Fruit fly (Drosophila melanogaster) whole organism, embryonic: ENCODE measurements around the gene Cdc42.

Experiments used
- Ada2b ChIP-seq: fragments of 200-800 bp; sonication (Bioruptor generic); IDR thresholded peaks from 2 replicates; pipeline ENCODE4 v1.3.6; 2022; ENCODE audit warnings: missing biosample characterization, missing genetic modification characterization
- Adf1 ChIP-seq: fragments of 200-800 bp; sonication (Bioruptor generic); IDR thresholded peaks from 2 replicates; pipeline ENCODE4 v1.3.6; 2022; ENCODE audit warnings: missing biosample characterization, missing genetic modification characterization
- B-H2 ChIP-seq: fragments of 200-800 bp; sonication (Bioruptor generic); optimal IDR thresholded peaks from 2 replicates; lab custom pipeline; 2018; ENCODE audit warnings: missing biosample characterization, mild to moderate bottlenecking, missing genetic modification characterization
- CG10321 ChIP-seq: fragments of 200-800 bp; sonication (Bioruptor generic); IDR thresholded peaks from 2 replicates; pipeline ENCODE4 v1.3.6; 2022; ENCODE audit warnings: missing biosample characterization, missing genetic modification characterization
- CG10366 ChIP-seq: fragments of 200-800 bp; sonication (Bioruptor generic); IDR thresholded peaks from 2 replicates; pipeline ENCODE4 v1.3.6; 2022; ENCODE audit warnings: missing biosample characterization, missing genetic modification characterization
- CG10462 ChIP-seq: fragments of 200-800 bp; sonication (Bioruptor generic); optimal IDR thresholded peaks from 2 replicates; lab custom pipeline; 2016; ENCODE audit warnings: missing biosample characterization, missing genetic modification characterization
- CG10979 ChIP-seq: fragments of 200-800 bp; sonication (Bioruptor generic); optimal IDR thresholded peaks from 2 replicates; lab custom pipeline; 2018; ENCODE audit warnings: missing biosample characterization, mild to moderate bottlenecking, missing genetic modification characterization, moderate library complexity
- CG11695 ChIP-seq: fragments of 200-800 bp; sonication (Bioruptor generic); IDR thresholded peaks from 3 replicates; pipeline ENCODE4 v1.3.6; 2022; ENCODE audit warnings: missing biosample characterization, missing genetic modification characterization
- CG12391 ChIP-seq: fragments of 200-800 bp; sonication (Bioruptor generic); optimal IDR thresholded peaks from 3 replicates; lab custom pipeline; 2018; ENCODE audit warnings: missing biosample characterization, mild to moderate bottlenecking, missing genetic modification characterization, moderate library complexity
- CG13624 ChIP-seq: fragments of 200-800 bp; sonication (Bioruptor generic); optimal IDR thresholded peaks from 2 replicates; lab custom pipeline; 2016; ENCODE audit warnings: missing biosample characterization, missing genetic modification characterization
- CG13894 ChIP-seq: fragments of 200-800 bp; sonication (Bioruptor generic); optimal IDR thresholded peaks from 3 replicates; lab custom pipeline; 2018; ENCODE audit warnings: missing biosample characterization, mild to moderate bottlenecking, missing genetic modification characterization, moderate library complexity
- CG2875 ChIP-seq: fragments of 200-800 bp; sonication (Bioruptor generic); optimal IDR thresholded peaks from 2 replicates; lab custom pipeline; 2017; ENCODE audit warnings: missing biosample characterization, mild to moderate bottlenecking, missing genetic modification characterization, missing genetic modification reagents
- CG30020 ChIP-seq: fragments of 200-800 bp; optimal IDR thresholded peaks from 2 replicates; lab custom pipeline; 2019; ENCODE audit warnings: missing biosample characterization, mild to moderate bottlenecking, missing genetic modification characterization, moderate library complexity
- CG33557 ChIP-seq: fragments of 200-800 bp; sonication (Bioruptor generic); optimal IDR thresholded peaks from 2 replicates; lab custom pipeline; 2019; ENCODE audit warnings: missing biosample characterization, mild to moderate bottlenecking, missing genetic modification characterization, moderate library complexity
- CG34224 ChIP-seq: fragments of 200-800 bp; sonication (Bioruptor generic); IDR thresholded peaks from 3 replicates; pipeline ENCODE4 v1.3.6; 2022; ENCODE audit warnings: missing biosample characterization, missing genetic modification characterization; ENCODE audit not compliant: partially characterized antibody
- CG3847 ChIP-seq: fragments of 200-800 bp; sonication (Bioruptor generic); IDR thresholded peaks from 2 replicates; pipeline ENCODE4 v1.3.6; 2022; ENCODE audit warnings: missing biosample characterization, missing genetic modification characterization
- CG4328 ChIP-seq: fragments of 200-800 bp; sonication (Bioruptor generic); optimal IDR thresholded peaks from 3 replicates; lab custom pipeline; 2017; ENCODE audit warnings: missing biosample characterization, missing genetic modification reagents, missing genetic modification characterization
- CG4730 ChIP-seq: fragments of 200-800 bp; sonication (Bioruptor generic); IDR thresholded peaks from 2 replicates; pipeline ENCODE4 v1.3.6; 2022; ENCODE audit warnings: missing biosample characterization, missing genetic modification characterization
- CG6175 ChIP-seq: fragments of 200-800 bp; sonication (Bioruptor generic); IDR thresholded peaks from 3 replicates; pipeline ENCODE4 v1.3.6; 2022; ENCODE audit warnings: missing biosample characterization, missing genetic modification characterization
- CG6272 ChIP-seq: fragments of 200-800 bp; sonication (Bioruptor generic); IDR thresholded peaks from 2 replicates; pipeline ENCODE4 v1.3.6; 2022; ENCODE audit warnings: missing biosample characterization, missing genetic modification characterization
- CG9609 ChIP-seq: fragments of 200-800 bp; sonication (Bioruptor generic); optimal IDR thresholded peaks from 3 replicates; lab custom pipeline; 2016; ENCODE audit warnings: missing biosample characterization, missing genetic modification characterization
- Dfd ChIP-seq, 2 experiments: fragments of >200 bp; optimal IDR thresholded peaks; 2 replicates each; lab custom pipeline; 2017; ENCODE audit warnings: missing biosample characterization in 2 of 2, missing genetic modification characterization in 2 of 2
- Dip2 ChIP-seq: fragments of 200-800 bp; sonication (Bioruptor generic); IDR thresholded peaks from 2 replicates; pipeline ENCODE4 v1.3.6; 2022; ENCODE audit warnings: missing biosample characterization, missing genetic modification characterization
- HLHmδ ChIP-seq: fragments of 200-800 bp; sonication (Bioruptor generic); optimal IDR thresholded peaks from 2 replicates; lab custom pipeline; 2018; ENCODE audit warnings: missing biosample characterization, mild to moderate bottlenecking, missing genetic modification characterization, moderate library complexity
- Hmr ChIP-seq: fragments of 200-800 bp; sonication (Bioruptor generic); optimal IDR thresholded peaks from 3 replicates; lab custom pipeline; 2017; ENCODE audit warnings: mild to moderate bottlenecking, missing biosample characterization, missing genetic modification reagents, missing genetic modification characterization
- MTF-1 ChIP-seq: fragments of 200-800 bp; sonication (Bioruptor generic); optimal IDR thresholded peaks from 2 replicates; lab custom pipeline; 2018; ENCODE audit warnings: missing biosample characterization, mild to moderate bottlenecking, missing genetic modification characterization, borderline replicate concordance
- Rx ChIP-seq: fragments of 200-800 bp; sonication (Bioruptor generic); IDR thresholded peaks from 2 replicates; pipeline ENCODE4 v1.3.6; 2022; ENCODE audit warnings: missing biosample characterization, missing genetic modification characterization
- Side ChIP-seq: fragments of 200-800 bp; sonication (Bioruptor generic); optimal IDR thresholded peaks from 2 replicates; lab custom pipeline; 2016; ENCODE audit warnings: missing biosample characterization, missing genetic modification characterization
- Spps ChIP-seq: fragments of 200-800 bp; sonication (Bioruptor generic); optimal IDR thresholded peaks from 2 replicates; lab custom pipeline; 2018; ENCODE audit warnings: missing biosample characterization, mild to moderate bottlenecking, missing genetic modification characterization
- Ssrp ChIP-seq: fragments of 200-800 bp; sonication (Bioruptor generic); optimal IDR thresholded peaks from 2 replicates; lab custom pipeline; 2018; ENCODE audit warnings: missing biosample characterization, mild to moderate bottlenecking, missing genetic modification characterization, moderate library complexity
- Stat92E ChIP-seq, 3 experiments: fragments of >200 bp in 2 of 3; fragments of 200-800 bp in 1 of 3; sonication (Bioruptor generic) in 1 of 3; optimal IDR thresholded peaks; 2 replicates each; lab custom pipeline; 2017 to 2019; ENCODE audit warnings: missing biosample characterization in 3 of 3, missing genetic modification characterization in 3 of 3, mild to moderate bottlenecking in 1 of 3, moderate library complexity in 1 of 3
- Xrp1 ChIP-seq: fragments of 200-800 bp; sonication (Bioruptor generic); IDR thresholded peaks from 2 replicates; pipeline ENCODE4 v1.3.6; 2022; ENCODE audit warnings: missing biosample characterization, missing genetic modification characterization
- ab ChIP-seq: fragments of 200-800 bp; sonication (Bioruptor generic); optimal IDR thresholded peaks from 2 replicates; lab custom pipeline; 2016; ENCODE audit warnings: missing biosample characterization, missing genetic modification characterization
- bbx ChIP-seq: fragments of 200-800 bp; sonication (Bioruptor generic); IDR thresholded peaks from 2 replicates; pipeline ENCODE4 v1.3.6; 2022; ENCODE audit warnings: missing biosample characterization, missing genetic modification characterization; ENCODE audit not compliant: partially characterized antibody
- bsh ChIP-seq, 2 experiments: fragments of 200-800 bp; sonication (Bioruptor generic); optimal IDR thresholded peaks; 2 replicates each; lab custom pipeline; 2017 to 2018; ENCODE audit warnings: mild to moderate bottlenecking in 2 of 2, missing biosample characterization in 2 of 2, missing genetic modification characterization in 2 of 2, moderate library complexity in 1 of 2
- cato ChIP-seq: fragments of 200-800 bp; sonication (Bioruptor generic); optimal IDR thresholded peaks from 2 replicates; lab custom pipeline; 2016; ENCODE audit warnings: missing biosample characterization, missing genetic modification characterization, borderline replicate concordance
- dimm ChIP-seq: fragments of 200-800 bp; sonication (Bioruptor generic); IDR thresholded peaks from 2 replicates; pipeline ENCODE4 v1.3.6; 2022; ENCODE audit warnings: missing biosample characterization, missing genetic modification characterization
- fru ChIP-seq: fragments of >200 bp; optimal IDR thresholded peaks from 2 replicates; lab custom pipeline; 2017
- gem ChIP-seq: fragments of 200-800 bp; sonication (Bioruptor generic); optimal IDR thresholded peaks from 2 replicates; lab custom pipeline; 2019; ENCODE audit warnings: missing biosample characterization, mild to moderate bottlenecking, missing genetic modification characterization, moderate library complexity
- nerfin-1 ChIP-seq: fragments of 200-800 bp; sonication (Bioruptor generic); optimal IDR thresholded peaks from 3 replicates; lab custom pipeline; 2019; ENCODE audit warnings: missing biosample characterization, mild to moderate bottlenecking, missing genetic modification characterization, moderate library complexity
- otp ChIP-seq: fragments of 200-800 bp; sonication (Bioruptor generic); IDR thresholded peaks from 3 replicates; pipeline ENCODE4, ENCODE4 v1.3.6; 2022; ENCODE audit warnings: missing biosample characterization, missing genetic modification characterization
- phol ChIP-seq: fragments of 200-800 bp; sonication (Bioruptor generic); optimal IDR thresholded peaks from 3 replicates; lab custom pipeline; 2018; ENCODE audit warnings: missing biosample characterization, mild to moderate bottlenecking, missing genetic modification characterization, moderate library complexity
- pros ChIP-seq: fragments of 200-800 bp; sonication (Bioruptor generic); optimal IDR thresholded peaks from 3 replicates; lab custom pipeline; 2019; ENCODE audit warnings: missing biosample characterization, mild to moderate bottlenecking, missing genetic modification characterization, moderate library complexity
- sc ChIP-seq, 3 experiments: fragments of >200 bp in 2 of 3; fragments of 200-800 bp in 1 of 3; sonication (Bioruptor generic) in 1 of 3; optimal IDR thresholded peaks; 2 replicates in 2 of 3; 3 replicates in 1 of 3; lab custom pipeline; 2017; ENCODE audit warnings: mild to moderate bottlenecking in 1 of 3, missing biosample characterization in 1 of 3, missing genetic modification characterization in 1 of 3, missing genetic modification reagents in 1 of 3
- schlank ChIP-seq: fragments of 200-800 bp; sonication (Bioruptor generic); optimal IDR thresholded peaks from 2 replicates; lab custom pipeline; 2018; ENCODE audit warnings: missing biosample characterization, mild to moderate bottlenecking, missing genetic modification characterization
- sima ChIP-seq: fragments of 200-800 bp; sonication (Bioruptor generic); optimal IDR thresholded peaks from 2 replicates; lab custom pipeline; 2016; ENCODE audit warnings: missing biosample characterization, missing genetic modification characterization
- trh ChIP-seq: fragments of 200-800 bp; sonication (Bioruptor generic); optimal IDR thresholded peaks from 2 replicates; lab custom pipeline; 2016; ENCODE audit warnings: missing biosample characterization, missing genetic modification characterization
- vfl ChIP-seq: fragments of 200-800 bp; sonication (Bioruptor generic); optimal IDR thresholded peaks from 2 replicates; lab custom pipeline; 2016; ENCODE audit warnings: missing biosample characterization, missing genetic modification characterization
- vnd ChIP-seq: fragments of 200-800 bp; sonication (Bioruptor generic); IDR thresholded peaks from 3 replicates; pipeline ENCODE4 v1.3.6; 2022; ENCODE audit warnings: missing biosample characterization, missing genetic modification characterization; ENCODE audit not compliant: partially characterized antibody
- zf30C ChIP-seq: fragments of 200-800 bp; sonication (Bioruptor generic); optimal IDR thresholded peaks from 3 replicates; lab custom pipeline; 2018; ENCODE audit warnings: missing biosample characterization, mild to moderate bottlenecking, missing genetic modification characterization

Gene Cdc42

dm6 chrX:19666991-19667409 lies 29.9 kb upstream of the Cdc42 start, which contains the start of gene Zw (continued):
- TF ChIP-seq sc (optimal IDR thresholded peaks at IDR 0.05; lab: Kevin White, UChicago) (no peak), sc (GFP tag; optimal IDR thresholded peaks at IDR 0.05; lab: Kevin White, UChicago) (no peak), sima (no peak), CG2875 (GFP tag; lab: Kevin White, UChicago) (no peak), vnd (GFP tag; lab: Robert Waterston, UW) (0 out of 3 replicates have a peak, but pooled peaks have one; percentile 37), Ada2b (GFP tag; lab: Robert Waterston, UW) (peak; percentile 48; the same call in 1 of the 2 replicates), otp (GFP tag; lab: Robert Waterston, UW) (0 out of 3 replicates have a peak, but pooled peaks have one; percentile 40), Adf1 (GFP tag; lab: Robert Waterston, UW) (peak; percentile 83), trh (no peak), Stat92E (GFP tag; optimal IDR thresholded peaks at IDR 0.05; lab: Kevin White, UChicago) (no peak), bbx (GFP tag; lab: Robert Waterston, UW) (peak; percentile 61), HLHmδ (GFP tag; lab: Kevin White, UChicago) (peak; percentile 54), Spps (no peak), zf30C (GFP tag; lab: Kevin White, UChicago) (no peak), CG10979 (tag; lab: Kevin White, UChicago) (peak; percentile 35), CG10321 (GFP tag; lab: Robert Waterston, UW) (no peak), CG33557 (GFP tag; lab: Kevin White, UChicago) (peak; percentile 29), gem (tag; lab: Kevin White, UChicago) (peak; percentile 59), CG10366 (peak; percentile 52), Rx (GFP tag; lab: Robert Waterston, UW) (no peak), CG13624 (GFP tag; lab: Kevin White, UChicago) (peak; percentile 10), Hmr (GFP tag; lab: Kevin White, UChicago) (peak; percentile 27), Dip2 (GFP tag; lab: Robert Waterston, UW) (no peak), CG12391 (tag; lab: Kevin White, UChicago) (peak; percentile 21), fru (no peak), CG4328 (GFP tag; lab: Kevin White, UChicago) (no peak), CG4730 (peak; percentile 42; the same call in 1 of the 2 replicates), MTF-1 (GFP tag; lab: Kevin White, UChicago) (no peak), CG34224 (peak; percentile 26; the same call in 1 of the 3 replicates), CG13894 (tag; lab: Kevin White, UChicago) (no peak), CG10462 (no peak), CG6175 (GFP tag; lab: Robert Waterston, UW) (peak; percentile 89), bsh (GFP tag; optimal IDR thresholded peaks at IDR 0.05; lab: Kevin White, UChicago) (peak in 1 of 2 experiments; percentile 34), dimm (GFP tag; lab: Robert Waterston, UW) (no peak), CG6272 (GFP tag; lab: Robert Waterston, UW) (peak; percentile 34; the same call in 1 of the 2 replicates), vfl (GFP tag; lab: Kevin White, UChicago) (peak; percentile 44), CG3847 (peak; percentile 55), Ssrp (tag; lab: Kevin White, UChicago) (peak; percentile 29), schlank (tag; lab: Kevin White, UChicago) (peak; percentile 0), cato (GFP tag; lab: Kevin White, UChicago) (no peak), pros (GFP tag; lab: Kevin White, UChicago) (no peak), Dfd (GFP tag; optimal IDR thresholded peaks at IDR 0.05; lab: Kevin White, UChicago) (no peak), Xrp1 (peak; percentile 66), Side (peak; percentile 24), nerfin-1 (tag; lab: Kevin White, UChicago) (peak; percentile 5), CG30020 (no peak), CG9609 (GFP tag; lab: Kevin White, UChicago) (peak; percentile 46), phol (peak; percentile 34), CG11695 (GFP tag; lab: Robert Waterston, UW) (no peak), B-H2 (peak; percentile 48), ab (GFP tag; lab: Kevin White, UChicago) (peak; percentile 6)
